Worm (Caenorhabditis elegans) whole organism, mixed stage, embryonic: ENCODE data around the gene hcp-3.
A peak's percentile ranks its signal among the peaks of the same experiment; 100 is the strongest.

ENCODE experiments used
- bed-3 ChIP-seq: fragments of 200-800 bp; sonication (Bioruptor generic); optimal IDR thresholded peaks from 3 replicates; lab custom pipeline; 2018; ENCODE audit warnings: mild to moderate bottlenecking, missing genetic modification characterization, moderate library complexity, missing compliant biosample characterization
- blmp-1 ChIP-seq: fragments of 150-350 bp; optimal IDR thresholded peaks from 2 replicates; lab custom pipeline; 2014; ENCODE audit warnings: missing biosample characterization, missing genetic modification characterization
- ceh-39 ChIP-seq: fragments of 150-350 bp; optimal IDR thresholded peaks from 2 replicates; lab custom pipeline; 2014; ENCODE audit warnings: missing biosample characterization, missing genetic modification characterization
- ceh-43 ChIP-seq: fragments of 200-800 bp; sonication (Bioruptor generic); optimal IDR thresholded peaks from 2 replicates; lab custom pipeline; 2018; ENCODE audit warnings: mild to moderate bottlenecking, missing genetic modification characterization, moderate library complexity, missing compliant biosample characterization
- ceh-83 ChIP-seq: fragments of 200-800 bp; sonication (Bioruptor generic); optimal IDR thresholded peaks from 2 replicates; lab custom pipeline; 2018; ENCODE audit warnings: mild to moderate bottlenecking, missing genetic modification characterization, missing compliant biosample characterization
- ces-1 ChIP-seq: fragments of 150-350 bp; optimal IDR thresholded peaks from 2 replicates; lab custom pipeline; 2014; ENCODE audit warnings: missing biosample characterization, missing genetic modification reagents, missing genetic modification characterization
- drap-1 ChIP-seq: fragments of 200-800 bp; sonication (Bioruptor generic); optimal IDR thresholded peaks from 3 replicates; lab custom pipeline; 2018; ENCODE audit warnings: mild to moderate bottlenecking, missing genetic modification characterization, missing compliant biosample characterization
- elt-1 ChIP-seq: sonication (generic microtip); optimal IDR thresholded peaks from 2 replicates; lab custom pipeline; 2017; ENCODE audit warnings: missing genetic modification characterization, mild to moderate bottlenecking, missing compliant biosample characterization, antibody characterized with exemption, moderate library complexity, borderline replicate concordance; ENCODE audit not compliant: insufficient read depth
- elt-3 ChIP-seq: fragments of 150-350 bp; optimal IDR thresholded peaks from 2 replicates; lab custom pipeline; 2014; ENCODE audit warnings: missing biosample characterization, missing genetic modification characterization
- flh-1 ChIP-seq: fragments of 200-800 bp; sonication (Bioruptor generic); optimal IDR thresholded peaks from 2 replicates; lab custom pipeline; 2018; ENCODE audit warnings: mild to moderate bottlenecking, missing genetic modification characterization, moderate library complexity, missing compliant biosample characterization
- ham-2 ChIP-seq: fragments of 200-800 bp; sonication (Bioruptor generic); optimal IDR thresholded peaks from 2 replicates; lab custom pipeline; 2018; ENCODE audit warnings: mild to moderate bottlenecking, missing genetic modification characterization, missing compliant biosample characterization
- hlh-1 ChIP-seq: fragments of 150-350 bp; optimal IDR thresholded peaks from 2 replicates; lab custom pipeline; 2014; ENCODE audit warnings: missing biosample characterization, missing genetic modification reagents, missing genetic modification characterization
- lin-32 ChIP-seq: fragments of 200-800 bp; sonication (Bioruptor generic); optimal IDR thresholded peaks from 2 replicates; lab custom pipeline; 2018; ENCODE audit warnings: mild to moderate bottlenecking, missing genetic modification characterization, missing compliant biosample characterization
- lsy-2 ChIP-seq: fragments of 150-350 bp; optimal IDR thresholded peaks from 2 replicates; lab custom pipeline; 2014; ENCODE audit warnings: missing biosample characterization, missing genetic modification characterization
- mab-5 ChIP-seq: fragments of 150-350 bp; optimal IDR thresholded peaks from 2 replicates; lab custom pipeline; 2014; ENCODE audit warnings: missing biosample characterization, missing genetic modification characterization
- mep-1 ChIP-seq: fragments of 150-350 bp; optimal IDR thresholded peaks from 2 replicates; lab custom pipeline; 2017; ENCODE audit warnings: missing biosample characterization, missing genetic modification reagents, missing genetic modification characterization, inconsistent platforms
- nhr-12 ChIP-seq: fragments of 150-350 bp; optimal IDR thresholded peaks from 2 replicates; lab custom pipeline; 2014; ENCODE audit warnings: missing biosample characterization, missing genetic modification characterization
- nhr-2 ChIP-seq: fragments of 150-350 bp; optimal IDR thresholded peaks from 2 replicates; lab custom pipeline; 2014; ENCODE audit warnings: missing biosample characterization, missing genetic modification characterization
- nhr-76 ChIP-seq: sonication (generic microtip); optimal IDR thresholded peaks from 2 replicates; lab custom pipeline; 2017; ENCODE audit warnings: missing biosample characterization, missing genetic modification characterization
- sem-2 ChIP-seq: fragments of 200-800 bp; sonication (Bioruptor generic); optimal IDR thresholded peaks from 2 replicates; lab custom pipeline; 2018; ENCODE audit warnings: mild to moderate bottlenecking, missing genetic modification characterization, missing compliant biosample characterization
- snpc-4 ChIP-seq: fragments of 150-350 bp; optimal IDR thresholded peaks from 2 replicates; lab custom pipeline; 2014; ENCODE audit warnings: missing biosample characterization, missing genetic modification characterization
- sptf-1 ChIP-seq: sonication (generic microtip); optimal IDR thresholded peaks from 2 replicates; lab custom pipeline; 2017; ENCODE audit warnings: mild to moderate bottlenecking, missing genetic modification characterization, moderate library complexity, missing compliant biosample characterization
- tbx-8 ChIP-seq: fragments of 200-800 bp; sonication (Bioruptor generic); optimal IDR thresholded peaks from 2 replicates; lab custom pipeline; 2018; ENCODE audit warnings: mild to moderate bottlenecking, missing genetic modification characterization, moderate library complexity, missing compliant biosample characterization
- unc-120 ChIP-seq: sonication (generic microtip); optimal IDR thresholded peaks from 2 replicates; lab custom pipeline; 2017; ENCODE audit warnings: missing genetic modification characterization, missing compliant biosample characterization; ENCODE audit not compliant: poor library complexity, severe bottlenecking
- unc-62 ChIP-seq: fragments of 150-350 bp; optimal IDR thresholded peaks from 2 replicates; lab custom pipeline; 2014; ENCODE audit warnings: missing biosample characterization, missing genetic modification reagents, missing genetic modification characterization
- zip-8 ChIP-seq: fragments of 150-350 bp; optimal IDR thresholded peaks from 2 replicates; lab custom pipeline; 2014; ENCODE audit warnings: missing biosample characterization, missing genetic modification characterization

Gene hcp-3

DNA sequence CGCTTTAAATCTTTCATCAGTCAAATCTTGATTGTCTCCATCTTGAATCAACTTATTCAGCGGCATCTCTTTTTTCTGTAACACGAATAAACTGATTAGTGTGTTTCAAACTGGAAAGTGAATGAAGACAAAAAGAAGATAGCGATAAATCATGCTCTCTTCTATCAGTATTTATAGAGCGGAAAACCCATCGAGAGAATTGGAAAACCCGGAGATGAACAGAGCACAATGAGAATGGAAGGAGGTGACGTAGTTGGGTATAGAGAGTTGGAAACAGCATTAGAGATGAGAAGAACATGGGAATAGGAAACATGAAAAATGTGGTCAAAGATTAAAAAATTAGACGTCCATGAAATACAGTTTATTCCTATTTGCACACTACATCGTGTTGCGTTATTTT is 24.2 kb downstream of the hcp-3 start, which contains the start of gene acox-1.5:
Gene acox-1.5, minus strand, starts transcription at position 75 of the 400 bp plus-strand sequence.
- no peak for TF ChIP-seq elt-1
- TF ChIP-seq flh-1 (GFP tag; lab: Kevin White, UChicago), result no peak
- no peak for TF ChIP-seq nhr-12 (tag; lab: Kevin White, UChicago)
- no peak for TF ChIP-seq ham-2 (GFP tag; lab: Kevin White, UChicago)

DNA sequence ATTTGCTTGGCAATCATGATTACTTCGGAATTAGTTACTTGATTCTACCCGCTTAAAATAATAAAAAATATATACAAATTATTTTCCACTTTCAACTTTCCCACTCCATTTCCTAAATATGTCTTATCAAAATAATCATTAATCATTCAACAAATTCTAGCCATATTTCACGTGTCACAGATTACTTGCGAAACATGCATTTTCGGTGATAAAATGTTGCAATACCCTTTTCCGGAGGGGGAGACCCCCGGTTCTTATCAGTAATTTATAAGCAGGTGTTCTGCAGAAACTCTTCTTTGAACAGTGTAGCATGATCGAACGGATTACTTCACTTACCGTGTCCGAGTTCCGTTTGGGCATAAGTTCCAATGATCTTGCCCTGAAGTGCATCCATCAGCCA is 26.1 kb downstream of the hcp-3 start:
- no peak for TF ChIP-seq nhr-12 (tag; lab: Kevin White, UChicago)
- no peak for TF ChIP-seq unc-120 (tag; lab: Kevin White, UChicago)
- TF ChIP-seq hlh-1 (tag; lab: Kevin White, UChicago), result no peak
- TF ChIP-seq ceh-39, result no peak

DNA sequence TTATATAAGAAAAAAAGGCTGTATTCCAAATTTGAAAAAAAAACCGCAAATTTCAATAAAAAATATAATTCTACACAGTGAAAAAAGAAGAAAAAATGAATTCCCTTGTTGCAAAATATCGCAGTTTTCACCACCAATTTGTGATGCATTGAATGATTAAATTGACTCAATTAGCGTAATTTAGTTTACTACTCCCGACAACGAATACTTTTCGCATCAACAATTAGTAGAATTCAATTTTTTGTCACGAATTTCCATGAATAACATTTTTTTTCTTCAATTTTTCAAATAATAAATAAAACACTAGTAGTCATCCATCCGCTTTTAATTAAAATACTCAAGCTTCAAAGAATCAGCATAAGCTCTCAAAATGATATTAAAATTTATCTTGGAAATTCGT is 31.0 kb downstream of the hcp-3 start:
- TF ChIP-seq drap-1 (GFP tag; lab: Kevin White, UChicago) (no peak), ceh-43 (no peak), ces-1 (GFP tag; lab: Kevin White, UChicago) (peak; percentile 98)

ce11 chrIII:9583224-9583623 is 33.0 kb downstream of the hcp-3 start:
- no peak for TF ChIP-seq sem-2 (GFP tag; lab: Kevin White, UChicago)
- TF ChIP-seq ces-1 (GFP tag; lab: Kevin White, UChicago), result peak; percentile 89
- TF ChIP-seq, all 35 proteins: peak for 1

DNA sequence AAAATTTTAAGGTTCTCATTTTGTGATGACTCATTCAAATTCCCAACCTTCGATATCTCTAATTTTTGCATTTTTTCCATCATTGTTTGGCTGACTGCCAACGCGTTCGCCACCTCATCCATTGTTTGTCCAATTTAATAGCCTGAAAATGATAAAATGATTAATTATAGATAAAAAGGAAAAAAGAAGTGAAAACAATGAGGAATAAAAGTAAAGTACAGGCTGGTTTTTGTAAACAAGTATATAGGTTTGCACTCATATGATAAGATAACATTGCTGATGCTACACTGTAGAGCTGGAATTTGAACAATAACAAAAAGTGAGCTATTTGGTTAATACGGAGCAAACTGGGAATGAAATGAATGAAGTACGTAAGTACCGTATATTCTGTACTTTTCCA is 34.0 kb downstream of the hcp-3 start, which contains the start of gene C48B4.3:
Gene C48B4.3, minus strand, starts transcription at position 149 of the 400 bp plus-strand sequence.
- TF ChIP-seq elt-3 (tag; lab: Kevin White, UChicago), result no peak
- no peak for TF ChIP-seq drap-1 (GFP tag; lab: Kevin White, UChicago)
- TF ChIP-seq lin-32 (GFP tag; lab: Kevin White, UChicago), result no peak

ce11 chrIII:9580039-9580891 is 36.0 kb downstream of the hcp-3 start, which contains the start of gene ced-7:
Gene ced-7 (minus strand): TSS chrIII:9580089.
- TF ChIP-seq sptf-1 (no peak), mep-1 (tag; lab: Kevin White, UChicago) (peak; percentile 35), ces-1 (GFP tag; lab: Kevin White, UChicago) (peak; percentile 11)
- TF ChIP-seq, all 35 proteins: peak for 2

DNA sequence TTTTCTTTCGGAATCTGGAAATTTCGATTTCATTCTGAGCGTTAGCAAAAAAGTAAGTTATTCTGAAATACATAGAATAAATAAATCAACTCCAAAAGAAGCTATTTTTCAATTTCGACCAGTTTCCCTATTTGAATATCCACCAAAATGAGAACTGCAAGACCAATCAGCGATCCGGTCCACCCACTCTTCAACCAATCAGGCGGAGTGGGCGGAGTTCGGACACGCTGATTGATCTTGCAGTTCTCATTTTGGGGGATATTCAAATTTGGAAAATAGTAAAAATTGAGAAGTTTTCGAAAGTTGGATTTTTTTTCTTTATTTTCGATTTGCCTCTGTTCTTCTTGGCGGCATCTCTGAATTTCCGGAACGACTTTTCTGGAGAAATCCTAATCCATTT is 45.4 kb downstream of the hcp-3 start:
- TF ChIP-seq nhr-76 (no peak), sem-2 (GFP tag; lab: Kevin White, UChicago) (no peak), nhr-12 (tag; lab: Kevin White, UChicago) (no peak), ceh-83 (GFP tag; lab: Kevin White, UChicago) (no peak), mab-5 (tag; lab: Kevin White, UChicago) (no peak), nhr-2 (tag; lab: Kevin White, UChicago) (no peak), lsy-2 (no peak), unc-120 (tag; lab: Kevin White, UChicago) (no peak), unc-62 (GFP tag; lab: Kevin White, UChicago) (no peak), tbx-8 (GFP tag; lab: Kevin White, UChicago) (no peak), blmp-1 (tag; lab: Kevin White, UChicago) (no peak), elt-3 (tag; lab: Kevin White, UChicago) (no peak), elt-1 (no peak), snpc-4 (tag; lab: Kevin White, UChicago) (no peak), ces-1 (GFP tag; lab: Kevin White, UChicago) (no peak), mep-1 (tag; lab: Kevin White, UChicago) (no peak), bed-3 (GFP tag; lab: Kevin White, UChicago) (no peak), hlh-1 (tag; lab: Kevin White, UChicago) (no peak), zip-8 (tag; lab: Kevin White, UChicago) (no peak)
